Fruit fly (Drosophila melanogaster): ENCODE data around the gene CG45075.

Gene CG45075

dm6 chr2L:6085733-6086317 lies 5.4 kb upstream of the CG45075 start (continued):
- TF ChIP-seq rib (GFP tag; IDR thresholded peaks at IDR 0.05): peak; percentile 98
- no peak for TF ChIP-seq pan (optimal IDR thresholded peaks at IDR 0.05)
- no peak for TF ChIP-seq pan (GFP tag; optimal IDR thresholded peaks at IDR 0.05 in 1 of 2, IDR thresholded peaks at IDR 0.05 in 1 of 2)
- no peak for TF ChIP-seq CG3163 (GFP tag; optimal IDR thresholded peaks at IDR 0.05)
- TF ChIP-seq Atf6 (GFP tag; IDR thresholded peaks at IDR 0.05): peak; percentile 13; the same call in 1 of the 2 replicates
- TF ChIP-seq fd96Cb (tag; optimal IDR thresholded peaks at IDR 0.05): no peak
- no peak for TF ChIP-seq pb (GFP tag; optimal IDR thresholded peaks at IDR 0.05)
- peak; percentile 59; the same call in 1 of the 2 replicates for TF ChIP-seq CG9932 (GFP tag; IDR thresholded peaks at IDR 0.05)
- peak; percentile 58 for TF ChIP-seq scrt (GFP tag; optimal IDR thresholded peaks at IDR 0.05)
- no peak for TF ChIP-seq Nf-YA (GFP tag; IDR thresholded peaks at IDR 0.05)
- no peak for TF ChIP-seq CG3281 (GFP tag; optimal IDR thresholded peaks at IDR 0.05)
- no peak for TF ChIP-seq salm (tag; optimal IDR thresholded peaks at IDR 0.05)
- no peak for TF ChIP-seq ewg (GFP tag; optimal IDR thresholded peaks at IDR 0.05)
- no peak for TF ChIP-seq CG31365 (tag; optimal IDR thresholded peaks at IDR 0.05)
- no peak for TF ChIP-seq Hand (GFP tag; optimal IDR thresholded peaks at IDR 0.05)
- no peak for TF ChIP-seq cad (GFP tag; optimal IDR thresholded peaks at IDR 0.05)
- no peak for TF ChIP-seq gfzf (GFP tag; optimal IDR thresholded peaks at IDR 0.05)
- no peak for TF ChIP-seq NfI (GFP tag; optimal IDR thresholded peaks at IDR 0.05)
- peak; percentile 40 for TF ChIP-seq Hmr (GFP tag; optimal IDR thresholded peaks at IDR 0.05)
- peak; percentile 10 for TF ChIP-seq ftz-f1 (GFP tag; optimal IDR thresholded peaks at IDR 0.05)
- TF ChIP-seq CG7786 (GFP tag; optimal IDR thresholded peaks at IDR 0.05): no peak
- no peak for TF ChIP-seq CG10979 (tag; optimal IDR thresholded peaks at IDR 0.05)
- TF ChIP-seq CG15514 (GFP tag; optimal IDR thresholded peaks at IDR 0.05): peak; percentile 21
- no peak for TF ChIP-seq ATbp (GFP tag; optimal IDR thresholded peaks at IDR 0.05)
- TF ChIP-seq mirr (GFP tag; optimal IDR thresholded peaks at IDR 0.05): peak; percentile 68
- TF ChIP-seq so (GFP tag; IDR thresholded peaks at IDR 0.05): 0 out of 3 replicates have a peak, but pooled peaks have one; percentile 33
- peak; percentile 42 for TF ChIP-seq exex (tag; optimal IDR thresholded peaks at IDR 0.05)
- TF ChIP-seq CG12769 (tag; optimal IDR thresholded peaks at IDR 0.05): peak; percentile 36
- peak; percentile 50 for TF ChIP-seq CG18599 (GFP tag; optimal IDR thresholded peaks at IDR 0.05)
- TF ChIP-seq CG13287 (GFP tag; IDR thresholded peaks at IDR 0.05; ENCODE audit: partially characterized antibody): peak; percentile 42; the same call in 1 of the 2 replicates
- TF ChIP-seq CG17361 (GFP tag; IDR thresholded peaks at IDR 0.05): no peak
- TF ChIP-seq phol (tag; optimal IDR thresholded peaks at IDR 0.05): no peak
- TF ChIP-seq corto (GFP tag; optimal IDR thresholded peaks at IDR 0.05): no peak
- TF ChIP-seq B-H2 (GFP tag; optimal IDR thresholded peaks at IDR 0.05): peak; percentile 79
- no peak for TF ChIP-seq CG12391 (tag; optimal IDR thresholded peaks at IDR 0.05)
- TF ChIP-seq Fer1 (GFP tag; optimal IDR thresholded peaks at IDR 0.05): peak; percentile 31
- peak; percentile 48 for TF ChIP-seq GATAe (GFP tag; conservative IDR thresholded peaks at IDR 0.05)
- TF ChIP-seq Dad (GFP tag; optimal IDR thresholded peaks at IDR 0.05): no peak
- TF ChIP-seq dmrt11E (tag; optimal IDR thresholded peaks at IDR 0.05): no peak
- TF ChIP-seq CG13775 (GFP tag; optimal IDR thresholded peaks at IDR 0.05): no peak
- TF ChIP-seq crol (GFP tag; IDR thresholded peaks at IDR 0.05): peak; percentile 80
- TF ChIP-seq gro (GFP tag; optimal IDR thresholded peaks at IDR 0.05): no peak
- 0 out of 3 replicates have a peak, but pooled peaks have one; percentile 20 for TF ChIP-seq z (GFP tag; IDR thresholded peaks at IDR 0.05)
- peak; percentile 83 for TF ChIP-seq sd (tag; optimal IDR thresholded peaks at IDR 0.05)
- peak; percentile 36; the same call in 1 of the 2 replicates for TF ChIP-seq Rfx (GFP tag; IDR thresholded peaks at IDR 0.05)
- peak; percentile 85 for TF ChIP-seq Adf1 (GFP tag; IDR thresholded peaks at IDR 0.05)
- no peak for TF ChIP-seq Sox102F (GFP tag; optimal IDR thresholded peaks at IDR 0.05)
- no peak for TF ChIP-seq Gsc (GFP tag; IDR thresholded peaks at IDR 0.05)
- peak; percentile 71 for TF ChIP-seq CG42726 (GFP tag; IDR thresholded peaks at IDR 0.05; ENCODE audit: partially characterized antibody)
- TF ChIP-seq CG14050 (GFP tag; IDR thresholded peaks at IDR 0.05): no peak

Data from whole organism, embryonic.